Worm (Caenorhabditis elegans): ENCODE results near the gene F31E3.2.

Gene F31E3.2

DNA sequence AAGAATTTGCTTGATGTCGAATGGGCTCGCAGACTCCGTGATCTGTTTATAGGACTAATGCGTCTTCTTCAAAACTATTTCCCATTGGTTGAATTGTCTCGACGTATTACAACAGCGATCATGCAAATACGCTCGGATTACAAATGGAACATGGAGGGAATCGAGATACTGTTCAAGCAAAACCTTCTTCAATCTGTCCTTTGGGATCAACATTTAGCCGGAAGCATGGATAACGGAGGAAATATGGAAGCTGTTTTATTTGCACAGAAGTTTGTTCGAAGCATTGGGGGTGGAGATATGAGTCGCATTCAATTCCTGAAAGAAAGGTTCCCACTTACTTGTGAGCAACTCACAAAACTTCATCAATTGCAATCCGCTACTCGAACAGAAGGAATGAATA lies 18.0 kb upstream of the F31E3.2 start:
- TF ChIP-seq efl-1 (optimal IDR thresholded peaks at IDR 0.05) (no peak), efl-1 (GFP tag; optimal IDR thresholded peaks at IDR 0.05 in 1 of 2) (peak in 1 of 2 experiments; percentile 41), nhr-76 (tag; optimal IDR thresholded peaks at IDR 0.05) (no peak)

DNA sequence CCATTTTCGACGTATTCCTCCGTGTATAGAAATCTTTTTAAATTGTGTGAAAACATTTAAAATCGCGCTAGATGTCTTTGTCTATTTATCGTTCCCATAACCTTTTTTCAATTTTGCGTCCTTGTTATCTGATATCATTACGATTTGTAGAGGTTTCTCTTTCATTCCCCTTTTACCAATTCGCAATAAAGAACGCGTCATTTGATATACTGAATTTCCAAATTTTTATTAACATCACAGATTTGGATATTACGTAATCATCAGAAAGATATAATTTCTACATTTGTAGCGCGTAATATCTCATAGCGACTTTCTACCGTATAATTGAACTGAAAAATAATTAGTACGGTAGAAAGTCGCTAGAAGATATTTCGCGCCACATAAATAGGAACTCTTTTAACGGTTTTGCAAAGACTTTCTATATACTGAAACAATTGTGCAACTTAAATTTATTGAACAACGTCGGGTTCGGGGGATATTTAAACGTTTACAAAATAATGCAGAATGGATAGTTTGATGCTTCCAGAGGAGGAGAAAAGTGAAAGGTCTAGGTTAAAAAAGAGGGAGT lies 15.0 kb upstream of the F31E3.2 start:
- TF ChIP-seq irx-1 (tag; optimal IDR thresholded peaks at IDR 0.05) = no peak
- peak; percentile 51 for TF ChIP-seq aly-2 (tag; optimal IDR thresholded peaks at IDR 0.05)

DNA sequence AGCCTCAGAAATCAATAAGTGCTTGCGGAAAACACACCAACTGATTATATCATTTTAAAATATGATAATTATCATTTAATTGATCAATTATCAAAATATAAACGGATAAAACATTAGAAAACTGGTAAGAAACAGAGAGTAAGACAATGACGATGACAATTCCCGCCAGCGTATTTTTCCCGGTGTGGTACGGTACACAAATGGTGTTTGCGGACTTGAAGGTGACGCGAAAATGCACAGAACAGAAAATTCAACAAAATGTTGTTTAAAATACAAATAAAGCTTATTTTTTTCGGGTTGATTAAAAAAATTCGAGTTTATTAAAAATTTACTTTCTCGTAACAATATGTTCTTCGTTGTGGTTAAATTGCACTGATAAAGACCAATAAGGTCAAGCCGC lies 12.6 kb upstream of the F31E3.2 start:
- TF ChIP-seq F16B12.6 (tag; optimal IDR thresholded peaks at IDR 0.05) (peak; percentile 90), nhr-84 (tag; optimal IDR thresholded peaks at IDR 0.05) (no peak), elt-3 (tag; optimal IDR thresholded peaks at IDR 0.05) (peak in 1 of 6 experiments; percentile 1), xbp-1 (tag; optimal IDR thresholded peaks at IDR 0.05) (peak; percentile 7), lin-35 (GFP tag; optimal IDR thresholded peaks at IDR 0.05) (peak; percentile 67 to 80), nhr-85 (tag) (no peak), lin-13 (GFP tag; optimal IDR thresholded peaks at IDR 0.05) (no peak), nhr-20 (tag; optimal IDR thresholded peaks at IDR 0.05) (peak; percentile 25), fkh-10 (GFP tag; optimal IDR thresholded peaks at IDR 0.05) (peak; percentile 0), lin-39 (tag; optimal IDR thresholded peaks at IDR 0.05) (no peak), ceh-82 (tag; optimal IDR thresholded peaks at IDR 0.05) (peak in 1 of 3 experiments; percentile 36), rnt-1 (tag; optimal IDR thresholded peaks at IDR 0.05) (peak; percentile 25), efl-1 (optimal IDR thresholded peaks at IDR 0.05) (peak; percentile 68 to 70), efl-1 (GFP tag; optimal IDR thresholded peaks at IDR 0.05 in 1 of 2) (peak; percentile 71 to 95), nhr-11 (tag; optimal IDR thresholded peaks at IDR 0.05) (no peak), lin-14 (GFP tag; optimal IDR thresholded peaks at IDR 0.05) (peak; percentile 24), lsy-2 (tag; optimal IDR thresholded peaks at IDR 0.05) (peak; percentile 94 to 98), mdl-1 (tag; optimal IDR thresholded peaks at IDR 0.05) (peak in 1 of 2 experiments; percentile 31), isw-1 (GFP tag; IDR thresholded peaks at IDR 0.05) (0 out of 2 replicates have a peak, but pooled peaks have one; percentile 10), skn-1 (tag; optimal IDR thresholded peaks at IDR 0.05) (peak; percentile 91), blmp-1 (tag; optimal IDR thresholded peaks at IDR 0.05) (peak; percentile 57), aly-2 (tag; optimal IDR thresholded peaks at IDR 0.05) (peak; percentile 31), Y116A8C.19 (tag; optimal IDR thresholded peaks at IDR 0.05; ENCODE audit: borderline replicate concordance) (no peak), dpl-1 (GFP tag; optimal IDR thresholded peaks at IDR 0.05) (peak; percentile 52 to 78 (median 69)), fkh-4 (tag; optimal IDR thresholded peaks at IDR 0.05; ENCODE audit: borderline replicate concordance) (no peak), pag-3 (tag; optimal IDR thresholded peaks at IDR 0.05; ENCODE audit: borderline replicate concordance, insufficient read depth) (no peak), zip-4 (GFP tag; optimal IDR thresholded peaks at IDR 0.05) (no peak), egl-27 (tag; optimal IDR thresholded peaks at IDR 0.05) (no peak), unc-130 (tag; optimal IDR thresholded peaks at IDR 0.05) (no peak), nhr-12 (tag; optimal IDR thresholded peaks at IDR 0.05) (no peak), nhr-237 (tag; optimal IDR thresholded peaks at IDR 0.05) (no peak), nhr-47 (tag; optimal IDR thresholded peaks at IDR 0.05) (peak; percentile 4), swsn-7 (tag; optimal IDR thresholded peaks at IDR 0.05) (peak; percentile 9), ets-5 (GFP tag; IDR thresholded peaks at IDR 0.05) (no peak), mep-1 (tag; optimal IDR thresholded peaks at IDR 0.05) (peak; percentile 75), snu-23 (GFP tag; optimal IDR thresholded peaks at IDR 0.05) (peak; percentile 49), C16A3.4 (tag; optimal IDR thresholded peaks at IDR 0.05) (peak; percentile 67), unc-30 (tag; optimal IDR thresholded peaks at IDR 0.05) (no peak), ces-1 (GFP tag; optimal IDR thresholded peaks at IDR 0.05) (no peak), aha-1 (tag; optimal IDR thresholded peaks at IDR 0.05) (no peak), ama-1 (optimal IDR thresholded peaks at IDR 0.05) (peak; percentile 40), nhr-71 (tag; optimal IDR thresholded peaks at IDR 0.05) (peak; percentile 34), tbx-2 (tag; optimal IDR thresholded peaks at IDR 0.05) (peak; percentile 2), tlp-1 (tag; optimal IDR thresholded peaks at IDR 0.05) (no peak)

All from whole organism, L1 larva.